Fruit fly (Drosophila melanogaster) whole organism, pupa: ENCODE data around the gene Adgf-A.

Experiments
- CG10348 ChIP-seq: fragments of 200-800 bp; sonication (Bioruptor generic); IDR thresholded peaks from 2 replicates; pipeline ENCODE4 v1.3.6; 2022; ENCODE audit warnings: missing biosample characterization, missing genetic modification characterization
- CG12605 ChIP-seq: fragments of 200-800 bp; sonication (Bioruptor generic); IDR thresholded peaks from 2 replicates; pipeline ENCODE4 v1.3.6; 2022; ENCODE audit warnings: missing biosample characterization, missing genetic modification characterization
- CG13204 ChIP-seq: fragments of 200-800 bp; sonication (Bioruptor generic); optimal IDR thresholded peaks from 2 replicates; lab custom pipeline; 2018; ENCODE audit warnings: missing biosample characterization, mild to moderate bottlenecking, missing genetic modification characterization, moderate library complexity
- CG14655 ChIP-seq: fragments of 200-800 bp; sonication (Bioruptor generic); optimal IDR thresholded peaks from 3 replicates; lab custom pipeline; 2017; ENCODE audit warnings: mild to moderate bottlenecking, missing biosample characterization, missing genetic modification reagents, missing genetic modification characterization
- CG15710 ChIP-seq: fragments of 200-800 bp; sonication (Bioruptor generic); optimal IDR thresholded peaks from 2 replicates; lab custom pipeline; 2018; ENCODE audit warnings: missing biosample characterization, mild to moderate bottlenecking, missing genetic modification characterization, moderate library complexity
- CG17806 ChIP-seq: fragments of 200-800 bp; sonication (Bioruptor generic); optimal IDR thresholded peaks from 2 replicates; lab custom pipeline; 2018; ENCODE audit warnings: missing biosample characterization, mild to moderate bottlenecking, missing genetic modification characterization, moderate library complexity
- CG32121 ChIP-seq: fragments of 200-800 bp; sonication (Bioruptor generic); IDR thresholded peaks from 2 replicates; pipeline ENCODE4 v1.3.6; 2022; ENCODE audit warnings: missing biosample characterization, missing genetic modification characterization
- CG34367 ChIP-seq: fragments of 200-800 bp; sonication (Bioruptor generic); optimal IDR thresholded peaks from 2 replicates; lab custom pipeline; 2018; ENCODE audit warnings: missing biosample characterization, mild to moderate bottlenecking, missing genetic modification characterization
- CG4496 ChIP-seq: fragments of 200-800 bp; sonication (Bioruptor generic); IDR thresholded peaks from 3 replicates; pipeline ENCODE4 v1.3.6; 2022; ENCODE audit warnings: missing biosample characterization, missing genetic modification characterization
- CG8159 ChIP-seq: fragments of 200-800 bp; sonication (Bioruptor generic); optimal IDR thresholded peaks from 3 replicates; lab custom pipeline; 2018; ENCODE audit warnings: missing biosample characterization, mild to moderate bottlenecking, missing genetic modification characterization, moderate library complexity
- CG8301 ChIP-seq: fragments of 200-800 bp; sonication (Bioruptor generic); optimal IDR thresholded peaks from 2 replicates; lab custom pipeline; 2018; ENCODE audit warnings: missing biosample characterization, mild to moderate bottlenecking, missing genetic modification characterization
- CG9948 ChIP-seq: fragments of 200-800 bp; sonication (Bioruptor generic); optimal IDR thresholded peaks from 2 replicates; lab custom pipeline; 2018; ENCODE audit warnings: missing biosample characterization, mild to moderate bottlenecking, missing genetic modification characterization, moderate library complexity
- D1 ChIP-seq: fragments of 200-800 bp; sonication (Bioruptor generic); optimal IDR thresholded peaks from 2 replicates; lab custom pipeline; 2018; ENCODE audit warnings: missing biosample characterization, mild to moderate bottlenecking, missing genetic modification characterization, moderate library complexity
- EcR ChIP-seq: fragments of 200-800 bp; sonication (Bioruptor generic); optimal IDR thresholded peaks from 3 replicates; lab custom pipeline; 2019; ENCODE audit warnings: missing biosample characterization, missing genetic modification characterization, mild to moderate bottlenecking, moderate library complexity, missing genetic modification reagents
- Ets98B ChIP-seq: fragments of 200-800 bp; sonication (Bioruptor generic); IDR thresholded peaks from 2 replicates; pipeline ENCODE4 v1.3.6; 2022; ENCODE audit warnings: missing biosample characterization, missing genetic modification characterization
- Pif1A ChIP-seq: fragments of 200-800 bp; sonication (Bioruptor generic); optimal IDR thresholded peaks from 3 replicates; lab custom pipeline; 2016; ENCODE audit warnings: missing biosample characterization, missing genetic modification characterization
- Pif1B ChIP-seq: fragments of 200-800 bp; sonication (Bioruptor generic); optimal IDR thresholded peaks from 3 replicates; lab custom pipeline; 2016; ENCODE audit warnings: missing biosample characterization, missing genetic modification characterization
- Snoo ChIP-seq: fragments of 200-800 bp; sonication (Bioruptor generic); optimal IDR thresholded peaks from 3 replicates; lab custom pipeline; 2017; ENCODE audit warnings: missing biosample characterization, mild to moderate bottlenecking, missing genetic modification characterization, inconsistent platforms
- fd96Ca ChIP-seq: fragments of 200-800 bp; sonication (Bioruptor generic); IDR thresholded peaks from 3 replicates; pipeline ENCODE4 v1.3.6; 2022; ENCODE audit warnings: missing biosample characterization, missing genetic modification characterization
- gl ChIP-seq: fragments of 200-800 bp; sonication (Bioruptor generic); optimal IDR thresholded peaks from 2 replicates; lab custom pipeline; 2018; ENCODE audit warnings: missing biosample characterization, mild to moderate bottlenecking, missing genetic modification characterization
- rn ChIP-seq: fragments of 200-800 bp; sonication (Bioruptor generic); IDR thresholded peaks from 2 replicates; pipeline ENCODE4 v1.3.6; 2022; ENCODE audit warnings: missing biosample characterization, missing genetic modification characterization

Gene Adgf-A

DNA sequence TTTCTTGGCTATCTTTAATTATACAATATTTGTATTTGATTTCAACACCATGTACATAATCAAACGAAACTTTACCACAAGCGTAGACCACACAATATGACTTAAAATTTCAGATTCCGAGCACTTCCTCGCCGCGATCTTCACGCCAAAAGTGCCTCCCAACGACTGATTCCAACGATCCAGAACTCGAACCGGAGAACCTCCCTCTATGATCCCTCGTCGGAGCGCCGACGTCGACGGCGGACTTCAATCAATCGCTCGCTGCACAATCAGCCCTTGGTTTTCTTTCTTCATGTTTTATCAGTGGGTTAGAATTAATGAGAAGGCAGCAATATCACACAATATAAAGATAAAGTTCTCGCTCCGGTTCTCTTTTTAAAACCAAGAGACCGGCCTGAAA lies at the start of gene Adgf-A, which contains the start of gene Adgf-A2:
Adgf-A (minus strand) TSS at position 172 of the 400 bp plus-strand sequence.
Adgf-A2 (minus strand) TSS at position 172 of the 400 bp plus-strand sequence.
- TF ChIP-seq CG8159 (tag; lab: Kevin White, UChicago) (no peak), CG17806 (no peak), Pif1B (no peak), CG4496 (no peak), gl (tag; lab: Kevin White, UChicago) (no peak), fd96Ca (GFP tag; lab: Robert Waterston, UW) (no peak), CG34367 (tag; lab: Kevin White, UChicago) (no peak), D1 (tag; lab: Kevin White, UChicago) (no peak), CG13204 (no peak), CG8301 (no peak), CG12605 (no peak), Ets98B (GFP tag; lab: Robert Waterston, UW) (no peak), CG32121 (no peak), CG9948 (tag; lab: Kevin White, UChicago) (no peak), Snoo (tag; lab: Kevin White, UChicago) (no peak), Pif1A (GFP tag; lab: Kevin White, UChicago) (no peak)

DNA sequence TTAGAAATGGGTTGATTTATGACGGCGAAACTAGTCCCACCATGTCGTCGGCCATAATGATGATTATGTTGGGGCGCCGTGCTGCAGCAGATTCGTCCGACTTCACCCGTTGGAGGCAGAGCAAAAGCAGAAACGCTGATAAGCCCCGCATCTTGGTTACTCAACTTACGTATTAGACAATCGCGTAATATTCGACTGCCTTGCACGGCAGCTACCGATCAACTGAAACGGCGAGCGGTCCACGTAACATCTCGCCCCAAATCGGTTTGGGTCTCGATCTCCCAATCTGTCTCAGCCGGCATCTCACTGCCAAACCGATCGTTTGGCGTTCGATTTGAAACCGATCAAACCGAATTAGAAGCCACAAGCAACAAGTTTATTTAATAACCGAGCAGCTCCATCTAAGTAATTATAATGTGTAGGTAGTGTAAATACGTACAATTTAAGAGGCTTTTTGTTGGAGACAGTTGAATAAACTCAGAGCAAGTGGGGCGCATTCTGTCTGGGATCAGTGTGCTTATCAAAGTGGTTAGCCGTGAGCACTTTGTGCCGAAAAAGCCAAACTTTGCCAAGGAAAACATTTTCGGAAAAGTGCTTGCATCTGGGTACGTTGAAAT lies 44.7 kb upstream of the Adgf-A start, which contains the start of gene CG32191:
CG32191 (minus strand) TSS at position 550 of the 617 bp plus-strand sequence.
- TF ChIP-seq CG10348 (GFP tag; lab: Robert Waterston, UW) (no peak), CG14655 (GFP tag; lab: Kevin White, UChicago) (no peak), EcR (GFP tag; lab: Kevin White, UChicago) (no peak), CG9948 (tag; lab: Kevin White, UChicago) (no peak), Pif1A (GFP tag; lab: Kevin White, UChicago) (no peak), CG13204 (no peak), Ets98B (GFP tag; lab: Robert Waterston, UW) (no peak), D1 (tag; lab: Kevin White, UChicago) (no peak), gl (tag; lab: Kevin White, UChicago) (no peak), CG12605 (no peak), Snoo (tag; lab: Kevin White, UChicago) (no peak), CG8301 (no peak)

DNA sequence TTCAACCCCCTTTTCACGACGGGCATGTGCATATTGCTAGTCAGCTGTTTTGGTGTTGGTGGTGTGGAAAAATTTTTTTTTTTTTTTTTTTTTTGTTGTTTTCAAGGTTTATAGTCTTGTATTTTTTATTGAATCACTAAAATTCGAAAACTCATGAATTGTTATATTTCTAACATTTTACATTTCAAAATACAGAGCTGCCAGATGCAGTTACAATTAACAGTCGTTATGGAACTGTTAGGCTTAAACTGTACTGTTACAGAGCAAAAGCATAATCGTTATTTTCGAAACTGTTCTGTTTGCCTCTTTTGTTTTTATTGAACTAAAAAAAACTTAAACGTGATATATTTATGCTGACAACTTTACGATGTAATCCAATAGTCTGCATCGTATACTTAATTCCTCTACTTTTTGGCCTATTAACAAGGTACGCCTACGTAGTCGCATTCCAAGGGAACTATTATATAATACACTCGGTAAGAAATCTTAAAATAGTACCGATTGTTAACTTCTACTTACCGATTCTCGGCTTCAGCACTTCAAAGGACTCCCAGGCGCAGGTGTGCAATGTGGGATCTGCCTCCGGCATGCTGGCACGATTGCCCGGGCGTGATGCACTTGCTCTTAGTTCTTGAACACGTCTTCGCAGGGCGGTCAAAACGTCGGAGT lies 42.5 kb upstream of the Adgf-A start, which contains the start of gene CG32187:
CG32187 (minus strand) TSS at position 9 of the 669 bp plus-strand sequence.
- no peak for TF ChIP-seq CG8301
- no peak for TF ChIP-seq fd96Ca (GFP tag; lab: Robert Waterston, UW)
- TF ChIP-seq EcR (GFP tag; lab: Kevin White, UChicago) = no peak
- no peak for TF ChIP-seq CG34367 (tag; lab: Kevin White, UChicago)
- no peak for TF ChIP-seq CG14655 (GFP tag; lab: Kevin White, UChicago)
- TF ChIP-seq CG8159 (tag; lab: Kevin White, UChicago) = no peak
- TF ChIP-seq CG10348 (GFP tag; lab: Robert Waterston, UW) = no peak

- TF ChIP-seq CG4496 (no peak), D1 (tag; lab: Kevin White, UChicago) (no peak), Pif1B (no peak), CG17806 (no peak), rn (GFP tag; lab: Robert Waterston, UW) (no peak), CG34367 (tag; lab: Kevin White, UChicago) (no peak), Ets98B (GFP tag; lab: Robert Waterston, UW) (no peak), fd96Ca (GFP tag; lab: Robert Waterston, UW) (no peak), Pif1A (GFP tag; lab: Kevin White, UChicago) (no peak), CG8159 (tag; lab: Kevin White, UChicago) (no peak), Snoo (tag; lab: Kevin White, UChicago) (no peak), EcR (GFP tag; lab: Kevin White, UChicago) (no peak), CG10348 (GFP tag; lab: Robert Waterston, UW) (no peak), CG9948 (tag; lab: Kevin White, UChicago) (no peak), CG15710 (tag; lab: Kevin White, UChicago) (no peak), CG14655 (GFP tag; lab: Kevin White, UChicago) (no peak), CG12605 (no peak), CG8301 (no peak), CG32121 (no peak), CG13204 (no peak)
Measured at dm6 chr3L:17804511-17804910, 40.6 kb upstream of the Adgf-A start, which contains the start of gene ais. Gene ais, minus strand, starts transcription at chr3L:17804715.

DNA sequence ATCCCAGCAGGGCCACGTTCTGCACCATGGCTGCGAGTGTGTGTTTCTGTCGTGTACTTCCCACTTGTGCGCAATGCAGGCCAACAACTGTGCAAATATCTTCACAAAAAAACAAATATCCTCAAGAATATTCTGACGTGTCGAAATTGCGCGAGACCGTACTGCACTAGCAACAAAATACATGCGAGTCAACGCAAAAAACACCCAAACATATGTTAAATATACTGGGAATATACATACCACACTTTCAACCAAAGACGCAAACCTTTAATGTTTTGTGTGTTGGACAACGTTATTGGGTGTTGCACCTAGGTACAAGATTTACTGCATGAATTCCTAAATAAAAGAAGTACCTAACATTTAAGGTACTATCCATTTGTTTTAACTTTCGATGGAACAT lies 38.1 kb upstream of the Adgf-A start, which contains the start of gene NUCB1:
NUCB1 (minus strand) TSS at position 173 of the 400 bp plus-strand sequence.
- no peak for TF ChIP-seq CG14655 (GFP tag; lab: Kevin White, UChicago)
- TF ChIP-seq CG17806 = no peak
- TF ChIP-seq gl (tag; lab: Kevin White, UChicago) = no peak
- TF ChIP-seq Ets98B (GFP tag; lab: Robert Waterston, UW) = no peak
- no peak for TF ChIP-seq rn (GFP tag; lab: Robert Waterston, UW)
- TF ChIP-seq D1 (tag; lab: Kevin White, UChicago) = no peak
- TF ChIP-seq CG8159 (tag; lab: Kevin White, UChicago) = no peak
- TF ChIP-seq CG8301 = no peak
- TF ChIP-seq Pif1A (GFP tag; lab: Kevin White, UChicago) = no peak
- no peak for TF ChIP-seq CG13204
- TF ChIP-seq CG9948 (tag; lab: Kevin White, UChicago) = no peak
- TF ChIP-seq CG15710 (tag; lab: Kevin White, UChicago) = no peak
- no peak for TF ChIP-seq EcR (GFP tag; lab: Kevin White, UChicago)
- TF ChIP-seq CG12605 = no peak
- no peak for TF ChIP-seq Snoo (tag; lab: Kevin White, UChicago)
- no peak for TF ChIP-seq CG32121
- TF ChIP-seq CG34367 (tag; lab: Kevin White, UChicago) = no peak
- TF ChIP-seq fd96Ca (GFP tag; lab: Robert Waterston, UW) = no peak
- no peak for TF ChIP-seq Pif1B
